Worm (Caenorhabditis elegans): ENCODE measurements around the gene F33H12.1.
"Not testable (repeated sequence)": the region's sequence is repeated elsewhere in the genome, so short reads cannot be mapped to it uniquely, and the experiment has no call there.

DNA sequence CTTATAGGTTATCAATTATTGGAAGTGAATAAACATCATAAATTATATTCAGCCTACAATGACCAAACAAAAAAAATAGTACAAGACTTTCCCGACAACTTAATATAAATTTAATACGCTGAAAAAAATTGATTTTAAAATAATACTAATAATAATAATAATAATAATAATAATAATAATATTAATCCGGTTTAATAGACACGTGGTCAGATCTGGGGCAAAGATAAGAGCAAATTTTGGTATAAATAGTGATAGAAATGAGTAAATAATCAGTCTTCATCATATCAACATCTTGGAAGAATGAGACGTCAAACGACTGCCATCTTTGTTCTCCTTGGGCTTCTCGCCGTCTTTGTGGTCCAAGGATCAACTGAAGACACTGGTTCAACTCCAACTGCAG is 16.4 kb downstream of the F33H12.1 start, which contains the start of gene msrp-5:
- TF ChIP-seq ztf-29 (GFP tag; IDR thresholded peaks at IDR 0.05); tab-1 (GFP tag; IDR thresholded peaks at IDR 0.05); klf-2 (GFP tag; conservative IDR thresholded peaks at IDR 0.05); T22C8.4 (GFP tag; IDR thresholded peaks at IDR 0.05); flt-1 (GFP tag; IDR thresholded peaks at IDR 0.05): not testable (repeated sequence)

Data from whole organism, midembryonic.